Fruit fly (Drosophila melanogaster) whole organism, wandering third instar larva: ENCODE measurements around the gene Ptpmeg2.

ENCODE experiments used
- GATAd ChIP-seq: sonication (Bioruptor generic); optimal IDR thresholded peaks from 2 replicates; lab custom pipeline; 2016; ENCODE audit warnings: missing biosample characterization, missing genetic modification characterization
- jim ChIP-seq: fragments of 175-275, 200-325 bp; sonication (Bioruptor generic); optimal IDR thresholded peaks from 2 replicates; lab custom pipeline; 2016; ENCODE audit warnings: missing biosample characterization, mild to moderate bottlenecking, missing genetic modification characterization
- rgr ChIP-seq: fragments of 200-800 bp; sonication (Bioruptor generic); optimal IDR thresholded peaks from 3 replicates; lab custom pipeline; 2016; ENCODE audit warnings: missing biosample characterization, mild to moderate bottlenecking, missing genetic modification characterization

DNA sequence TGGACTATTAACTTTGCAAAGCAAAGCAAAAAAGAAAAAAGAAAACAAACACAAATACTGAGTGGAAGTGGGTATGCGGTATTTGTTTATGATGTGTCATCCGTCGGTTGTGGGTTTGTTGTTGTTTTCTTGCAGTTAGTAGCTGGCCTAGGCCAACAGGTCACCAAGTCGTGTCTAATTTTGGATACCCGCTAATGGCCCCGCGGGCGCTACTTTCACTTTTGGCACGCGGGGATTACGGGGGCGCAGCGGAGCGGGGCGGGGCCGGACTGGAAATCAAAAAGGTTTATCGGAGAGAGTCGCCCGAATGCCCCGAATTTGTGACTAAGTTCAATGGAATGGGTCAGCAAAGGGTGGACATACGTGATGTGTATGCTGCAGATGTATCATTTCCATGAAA is 11.9 kb downstream of the Ptpmeg2 start:
- TF ChIP-seq jim (GFP tag; lab: Kevin White, UChicago): no peak
- no peak for TF ChIP-seq rgr (GFP tag; lab: Kevin White, UChicago)
- TF ChIP-seq GATAd (GFP tag; lab: Kevin White, UChicago): no peak
